Worm (Caenorhabditis elegans) whole organism, late embryonic: ENCODE data around the gene Y51A2D.13.

Source experiments
- Y22D7AL.16 ChIP-seq: sonication (generic microtip); optimal IDR thresholded peaks from 2 replicates; lab custom pipeline; 2016; ENCODE audit warnings: missing genetic modification characterization, missing compliant biosample characterization
- ama-1 ChIP-seq: fragments of 150-350 bp; optimal IDR thresholded peaks from 2 replicates; lab custom pipeline; 2014
- ceh-30 ChIP-seq: fragments of 150-350 bp; optimal IDR thresholded peaks from 2 replicates; lab custom pipeline; 2014; ENCODE audit warnings: missing biosample characterization, missing genetic modification characterization
- ceh-9 ChIP-seq: sonication (generic microtip); optimal IDR thresholded peaks from 2 replicates; lab custom pipeline; 2016; ENCODE audit warnings: mild to moderate bottlenecking, missing genetic modification characterization, inconsistent platforms, missing compliant biosample characterization
- elt-2 ChIP-seq: sonication (generic microtip); optimal IDR thresholded peaks from 2 replicates; lab custom pipeline; 2016; ENCODE audit warnings: missing genetic modification reagents, missing genetic modification characterization, missing compliant biosample characterization
- fkh-10 ChIP-seq: fragments of 150-350 bp; optimal IDR thresholded peaks from 2 replicates; lab custom pipeline; 2014; ENCODE audit warnings: missing biosample characterization, missing genetic modification reagents, missing genetic modification characterization
- nhr-11 ChIP-seq: fragments of 150-350 bp; optimal IDR thresholded peaks from 2 replicates; lab custom pipeline; 2014; ENCODE audit warnings: missing biosample characterization, missing genetic modification characterization
- odd-2 ChIP-seq: sonication (generic microtip); optimal IDR thresholded peaks from 2 replicates; lab custom pipeline; 2017; ENCODE audit warnings: antibody characterized with exemption, mild to moderate bottlenecking, missing genetic modification characterization, missing compliant biosample characterization
- pag-3 ChIP-seq: sonication (generic microtip); optimal IDR thresholded peaks from 2 replicates; lab custom pipeline; 2016; ENCODE audit warnings: missing compliant biosample characterization, missing genetic modification characterization, borderline replicate concordance
- pha-2 ChIP-seq: sonication (generic microtip); optimal IDR thresholded peaks from 2 replicates; lab custom pipeline; 2017; ENCODE audit warnings: mild to moderate bottlenecking, missing genetic modification characterization, missing compliant biosample characterization
- pha-4 ChIP-seq: fragments of 150-350 bp; optimal IDR thresholded peaks from 2 replicates; lab custom pipeline; 2018; ENCODE audit warnings: missing biosample characterization, missing genetic modification reagents, missing genetic modification characterization
- ref-2 ChIP-seq: sonication (generic microtip); optimal IDR thresholded peaks from 2 replicates; lab custom pipeline; 2016; ENCODE audit warnings: missing genetic modification characterization, missing compliant biosample characterization
- unc-55 ChIP-seq: sonication (generic microtip); optimal IDR thresholded peaks from 2 replicates; lab custom pipeline; 2017; ENCODE audit warnings: missing biosample characterization, missing genetic modification reagents, missing genetic modification characterization
- unc-86 ChIP-seq: sonication (generic microtip); optimal IDR thresholded peaks from 2 replicates; lab custom pipeline; 2016; ENCODE audit warnings: missing genetic modification characterization, missing compliant biosample characterization

ce11 chrV:18573199-18573598 is 6.4 kb downstream of the Y51A2D.13 start:
- TF ChIP-seq ceh-30 (tag; lab: Kevin White, UChicago) (no peak), odd-2 (tag; lab: Kevin White, UChicago) (no peak), unc-86 (tag; lab: Kevin White, UChicago) (no peak), Y22D7AL.16 (no peak), pha-2 (tag; lab: Kevin White, UChicago) (no peak), ama-1 (lab: Kevin White, UChicago) (no peak), elt-2 (tag; lab: Kevin White, UChicago) (no peak), pag-3 (no peak), fkh-10 (GFP tag; lab: Kevin White, UChicago) (no peak), pha-4 (no peak), ref-2 (tag; lab: Kevin White, UChicago) (no peak), unc-55 (no peak), ceh-9 (tag; lab: Kevin White, UChicago) (no peak), nhr-11 (no peak)
